Fruit fly (Drosophila melanogaster): Measurements from ENCODE around the gene CG32024.
A peak's percentile ranks its signal among the peaks of the same experiment; 100 is the strongest.

CG32024 gene

dm6 chr3L:8772998-8773684 lies 34.3 kb upstream of the CG32024 start (continued):
- TF ChIP-seq Drgx (GFP tag; IDR thresholded peaks at IDR 0.05) = peak; percentile 76
- peak; percentile 59 for TF ChIP-seq slp2 (GFP tag; optimal IDR thresholded peaks at IDR 0.05)
- TF ChIP-seq peb (GFP tag; IDR thresholded peaks at IDR 0.05) = no peak; the same call in 1 of the 2 replicates
- TF ChIP-seq CG10565 (GFP tag; optimal IDR thresholded peaks at IDR 0.05) = no peak
- peak; percentile 23 for TF ChIP-seq pnt (GFP tag; optimal IDR thresholded peaks at IDR 0.05)
- no peak for TF ChIP-seq p53 (GFP tag; optimal IDR thresholded peaks at IDR 0.05)
- TF ChIP-seq bowl (GFP tag; IDR thresholded peaks at IDR 0.05) = peak; percentile 23; the same call in 1 of the 2 replicates
- 0 out of 3 replicates have a peak, but pooled peaks have one; percentile 26 for TF ChIP-seq CG11093 (GFP tag; IDR thresholded peaks at IDR 0.05)
- TF ChIP-seq CG12219 (GFP tag; optimal IDR thresholded peaks at IDR 0.05) = peak; percentile 83
- TF ChIP-seq CoRest (tag; optimal IDR thresholded peaks at IDR 0.05) = peak; percentile 82
- peak; percentile 74 for TF ChIP-seq Xbp1 (GFP tag; optimal IDR thresholded peaks at IDR 0.05)
- TF ChIP-seq CG2678 (tag; optimal IDR thresholded peaks at IDR 0.05) = peak; percentile 86
- no peak for TF ChIP-seq Gsc (GFP tag; IDR thresholded peaks at IDR 0.05)
- peak; percentile 84 for TF ChIP-seq Sox102F (GFP tag; optimal IDR thresholded peaks at IDR 0.05)
- TF ChIP-seq CG12104 (GFP tag; optimal IDR thresholded peaks at IDR 0.05) = peak; percentile 41
- TF ChIP-seq so (GFP tag; IDR thresholded peaks at IDR 0.05) = peak; percentile 82; the same call in 2 of the 3 replicates
- TF ChIP-seq Sry-β (GFP tag; optimal IDR thresholded peaks at IDR 0.05) = no peak
- TF ChIP-seq CG14014 (GFP tag; IDR thresholded peaks at IDR 0.05) = peak; percentile 67; the same call in 1 of the 2 replicates
- TF ChIP-seq CG10654 (GFP tag; optimal IDR thresholded peaks at IDR 0.05) = peak; percentile 51
- TF ChIP-seq ken (GFP tag; IDR thresholded peaks at IDR 0.05) = peak; percentile 22; the same call in 1 of the 3 replicates
- peak; percentile 6 for TF ChIP-seq CG12299 (tag; optimal IDR thresholded peaks at IDR 0.05)
- TF ChIP-seq dmrt11E (tag; optimal IDR thresholded peaks at IDR 0.05) = peak; percentile 84
- TF ChIP-seq Lim3 (GFP tag; IDR thresholded peaks at IDR 0.05) = no peak
- TF ChIP-seq hb (GFP tag; IDR thresholded peaks at IDR 0.05; ENCODE audit: partially characterized antibody) = no peak
- no peak for TF ChIP-seq Ets65A (GFP tag)
- peak; percentile 79 for TF ChIP-seq CG17359 (tag; optimal IDR thresholded peaks at IDR 0.05)
- TF ChIP-seq otp (GFP tag; IDR thresholded peaks at IDR 0.05) = peak; percentile 78
- no peak for TF ChIP-seq D19B (GFP tag; optimal IDR thresholded peaks at IDR 0.05)
- TF ChIP-seq CG10979 (tag; optimal IDR thresholded peaks at IDR 0.05) = peak; percentile 85
- TF ChIP-seq ewg (GFP tag; optimal IDR thresholded peaks at IDR 0.05) = peak; percentile 47
- peak; percentile 42 for TF ChIP-seq CG13624 (GFP tag; optimal IDR thresholded peaks at IDR 0.05)
- peak; percentile 72 for TF ChIP-seq CG1233 (GFP tag; optimal IDR thresholded peaks at IDR 0.05)
- no peak for TF ChIP-seq pho (GFP tag; optimal IDR thresholded peaks at IDR 0.05)
- no peak for TF ChIP-seq Usf (GFP tag; optimal IDR thresholded peaks at IDR 0.05)
- TF ChIP-seq hbn (GFP tag; IDR thresholded peaks at IDR 0.05; ENCODE audit: partially characterized antibody) = no peak
- peak; percentile 39 for TF ChIP-seq NK7.1 (GFP tag; optimal IDR thresholded peaks at IDR 0.05)
- no peak for TF ChIP-seq MTF-1 (GFP tag; optimal IDR thresholded peaks at IDR 0.05; ENCODE audit: borderline replicate concordance)
- peak; percentile 38 for TF ChIP-seq CG4854 (GFP tag; optimal IDR thresholded peaks at IDR 0.05)
- TF ChIP-seq CG13775 (GFP tag; optimal IDR thresholded peaks at IDR 0.05) = peak; percentile 57
- 0 out of 2 replicates have a peak, but pooled peaks have one; percentile 42 for TF ChIP-seq Nf-YA (GFP tag; IDR thresholded peaks at IDR 0.05)
- TF ChIP-seq fd96Cb (tag; optimal IDR thresholded peaks at IDR 0.05) = peak; percentile 80
- no peak for TF ChIP-seq cas (GFP tag; IDR thresholded peaks at IDR 0.05)
- no peak; the same call in 2 of the 3 replicates for TF ChIP-seq Optix (GFP tag; IDR thresholded peaks at IDR 0.05)
- TF ChIP-seq CG10209 (GFP tag; optimal IDR thresholded peaks at IDR 0.05) = peak; percentile 71
- peak; percentile 79 for TF ChIP-seq CG33557 (GFP tag; optimal IDR thresholded peaks at IDR 0.05)
- peak; percentile 39 for TF ChIP-seq nom (GFP tag; optimal IDR thresholded peaks at IDR 0.05)
- TF ChIP-seq CG32532 (GFP tag; IDR thresholded peaks at IDR 0.05) = 0 out of 2 replicates have a peak, but pooled peaks have one; percentile 16
- TF ChIP-seq CG15011 (GFP tag; optimal IDR thresholded peaks at IDR 0.05) = no peak
- peak; percentile 68 for TF ChIP-seq esg (GFP tag; conservative IDR thresholded peaks at IDR 0.05)

Data from whole organism, embryonic.